Worm (Caenorhabditis elegans) whole organism, midembryonic: ENCODE data around the gene top-2.

Experiments
- T22C8.4 ChIP-seq: fragments of 200-800 bp; sonication (Bioruptor generic); IDR thresholded peaks from 2 replicates; pipeline ENCODE4 v1.3.6; 2022; ENCODE audit warnings: missing genetic modification characterization, missing compliant biosample characterization
- cog-1 ChIP-seq: sonication (generic microtip); optimal IDR thresholded peaks from 2 replicates; lab custom pipeline; 2016; ENCODE audit warnings: missing genetic modification characterization, missing compliant biosample characterization
- flt-1 ChIP-seq: fragments of 200-800 bp; sonication (Bioruptor generic); IDR thresholded peaks from 2 replicates; pipeline ENCODE4 v1.3.6; 2022; ENCODE audit warnings: missing genetic modification characterization, missing compliant biosample characterization
- klf-2 ChIP-seq: fragments of 200-800 bp; sonication (Bioruptor generic); conservative IDR thresholded peaks from 2 replicates; pipeline ENCODE4 v1.3.6; 2022; ENCODE audit warnings: missing genetic modification reagents, missing genetic modification characterization, missing compliant biosample characterization
- med-1 ChIP-seq: sonication (generic microtip); optimal IDR thresholded peaks from 2 replicates; lab custom pipeline; 2017; ENCODE audit warnings: missing genetic modification characterization, mild to moderate bottlenecking, missing compliant biosample characterization, antibody characterized with exemption, missing genetic modification reagents; ENCODE audit not compliant: insufficient read depth
- tab-1 ChIP-seq: fragments of 200-800 bp; sonication (Bioruptor generic); IDR thresholded peaks from 2 replicates; pipeline ENCODE4 v1.3.6; 2022; ENCODE audit warnings: missing genetic modification characterization, missing compliant biosample characterization
- ztf-23 ChIP-seq: fragments of 200-800 bp; sonication (Bioruptor generic); IDR thresholded peaks from 2 replicates; pipeline ENCODE4 v1.3.6; 2022; ENCODE audit warnings: missing genetic modification reagents, missing genetic modification characterization, missing compliant biosample characterization
- ztf-29 ChIP-seq: fragments of 200-800 bp; sonication (Bioruptor generic); IDR thresholded peaks from 2 replicates; pipeline ENCODE4 v1.3.6; 2022; ENCODE audit warnings: missing genetic modification reagents, missing genetic modification characterization, missing compliant biosample characterization

- TF ChIP-seq ztf-23 (GFP tag; lab: Robert Waterston, UW) (no peak), cog-1 (tag; lab: Kevin White, UChicago) (no peak), tab-1 (GFP tag; lab: Robert Waterston, UW) (no peak), ztf-29 (no peak), flt-1 (GFP tag; lab: Robert Waterston, UW) (0 out of 2 replicates have a peak, but pooled peaks have one; percentile 55), klf-2 (no peak), T22C8.4 (GFP tag; lab: Robert Waterston, UW) (no peak), med-1 (GFP tag; lab: Kevin White, UChicago) (no peak)
Observed at ce11 chrII:11890596-11890995, 15.6 kb downstream of the top-2 start.
